Worm (Caenorhabditis elegans) whole organism, L3 larva: ENCODE data around the gene srx-117.

Source experiments
- R02D3.7 ChIP-seq: fragments of 150-350 bp; optimal IDR thresholded peaks from 2 replicates; lab custom pipeline; 2014; ENCODE audit warnings: missing biosample characterization, missing genetic modification characterization
- ZK546.5 ChIP-seq: sonication (generic microtip); optimal IDR thresholded peaks from 2 replicates; lab custom pipeline; 2017; ENCODE audit warnings: missing biosample characterization, missing genetic modification characterization
- aly-2 ChIP-seq: fragments of 150-350 bp; optimal IDR thresholded peaks from 2 replicates; lab custom pipeline; 2014; ENCODE audit warnings: missing biosample characterization, missing genetic modification characterization
- ama-1 ChIP-seq: fragments of 150-350 bp; optimal IDR thresholded peaks from 2 replicates; lab custom pipeline; 2018
- ceh-16 ChIP-seq: sonication (generic microtip); optimal IDR thresholded peaks from 2 replicates; lab custom pipeline; 2017; ENCODE audit warnings: missing biosample characterization, missing genetic modification characterization
- ceh-28 ChIP-seq: fragments of 150-350 bp; optimal IDR thresholded peaks from 2 replicates; lab custom pipeline; 2014; ENCODE audit warnings: missing biosample characterization, missing genetic modification reagents, missing genetic modification characterization
- ceh-82 ChIP-seq: fragments of 150-350 bp; optimal IDR thresholded peaks from 2 replicates; lab custom pipeline; 2014; ENCODE audit warnings: missing biosample characterization, missing genetic modification characterization
- ceh-9 ChIP-seq: sonication (generic microtip); optimal IDR thresholded peaks from 2 replicates; lab custom pipeline; 2018; ENCODE audit warnings: missing biosample characterization, missing genetic modification characterization
- daf-12 ChIP-seq: fragments of 150-350 bp; optimal IDR thresholded peaks from 2 replicates; lab custom pipeline; 2014; ENCODE audit warnings: missing biosample characterization, missing genetic modification reagents, missing genetic modification characterization
- egl-27 ChIP-seq: sonication (generic microtip); optimal IDR thresholded peaks from 4 replicates; lab custom pipeline; 2017; ENCODE audit warnings: missing biosample characterization, missing genetic modification reagents, missing genetic modification characterization
- egl-5 ChIP-seq: fragments of 150-350 bp; optimal IDR thresholded peaks from 2 replicates; lab custom pipeline; 2017; ENCODE audit warnings: missing biosample characterization, missing genetic modification reagents, missing genetic modification characterization, inconsistent platforms
- elt-1 ChIP-seq: fragments of 150-350 bp; optimal IDR thresholded peaks from 2 replicates; lab custom pipeline; 2014; ENCODE audit warnings: missing biosample characterization, missing genetic modification characterization
- elt-2 ChIP-seq: sonication (generic microtip); optimal IDR thresholded peaks from 2 replicates; lab custom pipeline; 2016; ENCODE audit warnings: missing genetic modification reagents, mild to moderate bottlenecking, missing genetic modification characterization, missing compliant biosample characterization
- elt-3 ChIP-seq, 3 experiments: fragments of 150-350 bp in 1 of 3; sonication (generic microtip) in 2 of 3; optimal IDR thresholded peaks; 2 replicates in 2 of 3; 4 replicates in 1 of 3; lab custom pipeline; 2014 to 2017; ENCODE audit warnings: missing biosample characterization in 3 of 3, missing genetic modification characterization in 3 of 3
- fkh-2 ChIP-seq: fragments of 150-350 bp; optimal IDR thresholded peaks from 2 replicates; lab custom pipeline; 2014; ENCODE audit warnings: missing biosample characterization, missing genetic modification reagents, missing genetic modification characterization
- fos-1 ChIP-seq: fragments of 150-350 bp; optimal IDR thresholded peaks from 2 replicates; lab custom pipeline; 2014; ENCODE audit warnings: missing biosample characterization, missing genetic modification characterization
- hmg-11 ChIP-seq: sonication (generic microtip); optimal IDR thresholded peaks from 2 replicates; lab custom pipeline; 2016; ENCODE audit warnings: missing genetic modification characterization, missing compliant biosample characterization
- jun-1 ChIP-seq: fragments of 150-350 bp; optimal IDR thresholded peaks from 2 replicates; lab custom pipeline; 2014; ENCODE audit warnings: missing biosample characterization, missing genetic modification reagents, missing genetic modification characterization
- lin-15B ChIP-seq: fragments of 150-350 bp; optimal IDR thresholded peaks from 2 replicates; lab custom pipeline; 2014; ENCODE audit warnings: missing biosample characterization, missing genetic modification characterization
- lin-39 ChIP-seq: fragments of 150-350 bp; optimal IDR thresholded peaks from 2 replicates; lab custom pipeline; 2018; ENCODE audit warnings: missing biosample characterization, missing genetic modification reagents, missing genetic modification characterization
- lsy-12 ChIP-seq: sonication (generic microtip); optimal IDR thresholded peaks from 2 replicates; lab custom pipeline; 2016; ENCODE audit warnings: mild to moderate bottlenecking, missing genetic modification characterization, missing compliant biosample characterization
- mdl-1 ChIP-seq: fragments of 150-350 bp; optimal IDR thresholded peaks from 2 replicates; lab custom pipeline; 2014; ENCODE audit warnings: missing biosample characterization, missing genetic modification characterization
- nhr-12 ChIP-seq: fragments of 150-350 bp; optimal IDR thresholded peaks from 2 replicates; lab custom pipeline; 2014; ENCODE audit warnings: missing biosample characterization, missing genetic modification characterization
- nhr-25 ChIP-seq: sonication (generic microtip); optimal IDR thresholded peaks from 2 replicates; lab custom pipeline; 2017; ENCODE audit warnings: missing biosample characterization, missing genetic modification characterization
- nhr-67 ChIP-seq: fragments of 150-350 bp; optimal IDR thresholded peaks from 2 replicates; lab custom pipeline; 2014; ENCODE audit warnings: missing biosample characterization, missing genetic modification characterization
- nhr-77 ChIP-seq: fragments of 150-350 bp; optimal IDR thresholded peaks from 2 replicates; lab custom pipeline; 2014; ENCODE audit warnings: missing biosample characterization, missing genetic modification characterization
- pha-4 ChIP-seq: fragments of 150-350 bp; optimal IDR thresholded peaks from 2 replicates; lab custom pipeline; 2014; ENCODE audit warnings: missing biosample characterization, missing genetic modification reagents, missing genetic modification characterization
- pqm-1 ChIP-seq: fragments of 150-350 bp; optimal IDR thresholded peaks from 2 replicates; lab custom pipeline; 2017; ENCODE audit warnings: missing biosample characterization, missing genetic modification characterization, inconsistent platforms
- sea-2 ChIP-seq: fragments of 150-350 bp; sonication (generic microtip); optimal IDR thresholded peaks from 4 replicates; lab custom pipeline; 2014; ENCODE audit warnings: missing biosample characterization, missing genetic modification reagents, missing genetic modification characterization
- skn-1 ChIP-seq: fragments of 150-350 bp; optimal IDR thresholded peaks from 2 replicates; lab custom pipeline; 2014; ENCODE audit warnings: missing biosample characterization, missing genetic modification characterization
- snpc-4 ChIP-seq: fragments of 150-350 bp; optimal IDR thresholded peaks from 2 replicates; lab custom pipeline; 2014; ENCODE audit warnings: missing biosample characterization, missing genetic modification characterization
- unc-39 ChIP-seq: sonication (generic microtip); optimal IDR thresholded peaks from 4 replicates; lab custom pipeline; 2017; ENCODE audit warnings: missing biosample characterization, missing genetic modification characterization
- unc-62 ChIP-seq: fragments of 150-350 bp; sonication (generic microtip); optimal IDR thresholded peaks from 4 replicates; lab custom pipeline; 2014; ENCODE audit warnings: missing biosample characterization, missing genetic modification reagents, missing genetic modification characterization
- zag-1 ChIP-seq: fragments of 150-350 bp; optimal IDR thresholded peaks from 2 replicates; lab custom pipeline; 2014; ENCODE audit warnings: missing biosample characterization, missing genetic modification characterization
- ztf-11 ChIP-seq: fragments of 150-350 bp; optimal IDR thresholded peaks from 2 replicates; lab custom pipeline; 2014; ENCODE audit warnings: missing biosample characterization, missing genetic modification characterization
- ztf-4 ChIP-seq: fragments of 150-350 bp; optimal IDR thresholded peaks from 2 replicates; lab custom pipeline; 2014; ENCODE audit warnings: missing biosample characterization, missing genetic modification characterization

Gene srx-117

DNA sequence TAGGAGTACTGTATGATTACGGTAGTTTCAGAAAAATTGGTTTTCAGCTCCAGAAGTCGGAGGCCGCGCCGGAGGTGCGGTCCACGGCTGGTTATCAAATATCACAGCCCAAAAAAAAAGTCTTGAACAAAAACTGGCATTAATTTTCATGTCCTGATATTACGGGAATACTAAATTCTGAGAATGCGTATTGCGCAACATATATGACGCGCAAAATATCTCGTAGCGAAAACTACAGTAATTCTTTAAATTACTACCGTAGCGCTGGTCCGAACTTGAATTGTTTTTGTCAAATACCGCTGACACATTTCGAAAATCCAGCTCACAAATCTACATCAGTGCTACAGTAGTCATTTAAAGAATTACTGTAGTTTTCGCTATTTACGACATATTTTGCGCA is 24.7 kb downstream of the srx-117 start:
- no peak for TF ChIP-seq lin-15B
- TF ChIP-seq elt-2: no peak
- TF ChIP-seq ZK546.5 (tag; lab: Kevin White, UChicago): no peak
- TF ChIP-seq snpc-4 (tag; lab: Kevin White, UChicago): no peak
- TF ChIP-seq fkh-2 (tag; lab: Kevin White, UChicago): no peak
- TF ChIP-seq egl-5: no peak
- no peak for TF ChIP-seq pqm-1
- TF ChIP-seq mdl-1 (tag; lab: Kevin White, UChicago): no peak
- TF ChIP-seq sea-2 (GFP tag; lab: Kevin White, UChicago): no peak
- no peak for TF ChIP-seq lin-39 (tag; lab: Kevin White, UChicago)
- no peak for TF ChIP-seq lsy-12 (tag; lab: Kevin White, UChicago)
- no peak for TF ChIP-seq ama-1
- no peak for TF ChIP-seq unc-39
- TF ChIP-seq ztf-11: no peak
- no peak for TF ChIP-seq unc-62 (GFP tag; lab: Kevin White, UChicago)
- no peak for TF ChIP-seq nhr-67 (tag; lab: Kevin White, UChicago)
- TF ChIP-seq nhr-12: no peak

DNA sequence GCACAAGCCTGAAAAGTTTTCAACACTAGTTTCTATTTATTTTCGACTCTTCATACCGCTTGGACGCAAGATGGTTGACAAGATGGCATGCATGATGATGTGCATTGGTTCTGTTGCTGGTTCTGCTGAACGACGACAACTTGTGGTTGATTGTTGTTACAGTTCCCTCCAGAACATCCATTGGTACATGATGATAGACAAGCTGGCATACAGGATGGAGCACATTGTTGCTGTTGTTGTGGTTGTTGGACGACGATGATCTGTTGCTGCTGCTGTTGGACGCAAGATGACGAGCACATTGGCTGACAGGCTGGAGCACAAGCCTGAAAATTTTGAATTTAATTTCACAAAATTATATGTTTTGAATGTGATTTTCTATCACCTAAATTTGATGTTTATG is 28.0 kb downstream of the srx-117 start:
- TF ChIP-seq mdl-1 (tag; lab: Kevin White, UChicago): no peak
- no peak for TF ChIP-seq ceh-16 (tag; lab: Kevin White, UChicago)

DNA sequence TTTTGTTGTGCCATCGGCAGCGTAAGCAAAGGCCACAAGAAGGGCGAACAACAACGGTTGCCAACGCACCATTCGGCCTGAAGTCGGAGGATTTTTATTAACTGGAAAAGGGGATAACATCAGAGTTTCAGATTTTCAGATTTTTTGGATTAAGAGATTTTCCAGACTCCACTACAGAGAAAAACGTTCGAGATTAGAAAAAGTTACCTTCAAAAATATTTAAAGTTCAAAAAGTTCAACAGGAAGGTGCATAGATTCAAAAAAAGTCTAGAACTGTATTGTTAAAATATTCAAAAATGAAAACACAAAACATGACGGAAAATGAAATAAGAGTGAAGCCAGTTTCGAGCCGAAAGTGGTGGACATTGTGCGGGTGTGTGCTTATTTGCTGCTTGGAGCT is 31.7 kb downstream of the srx-117 start, which contains the start of gene pqn-13:
TSS of gene pqn-13 (minus strand) at position 101 of the 400 bp plus-strand sequence.
- no peak for TF ChIP-seq elt-2
- no peak for TF ChIP-seq daf-12
- TF ChIP-seq ama-1: no peak
- no peak for TF ChIP-seq zag-1 (tag; lab: Kevin White, UChicago)
- TF ChIP-seq ceh-9 (tag; lab: Kevin White, UChicago): no peak
- no peak for TF ChIP-seq fos-1
- no peak for TF ChIP-seq nhr-67 (tag; lab: Kevin White, UChicago)
- no peak for TF ChIP-seq mdl-1 (tag; lab: Kevin White, UChicago)
- TF ChIP-seq snpc-4 (tag; lab: Kevin White, UChicago): no peak
- no peak for TF ChIP-seq pqm-1
- TF ChIP-seq aly-2 (tag; lab: Kevin White, UChicago): no peak
- no peak for TF ChIP-seq R02D3.7 (tag; lab: Kevin White, UChicago)
- no peak for TF ChIP-seq lsy-12 (tag; lab: Kevin White, UChicago)
- no peak for TF ChIP-seq jun-1 (tag; lab: Kevin White, UChicago)
- TF ChIP-seq egl-27 (tag; lab: Kevin White, UChicago): no peak
- TF ChIP-seq, all 47 proteins: peak for 0

DNA sequence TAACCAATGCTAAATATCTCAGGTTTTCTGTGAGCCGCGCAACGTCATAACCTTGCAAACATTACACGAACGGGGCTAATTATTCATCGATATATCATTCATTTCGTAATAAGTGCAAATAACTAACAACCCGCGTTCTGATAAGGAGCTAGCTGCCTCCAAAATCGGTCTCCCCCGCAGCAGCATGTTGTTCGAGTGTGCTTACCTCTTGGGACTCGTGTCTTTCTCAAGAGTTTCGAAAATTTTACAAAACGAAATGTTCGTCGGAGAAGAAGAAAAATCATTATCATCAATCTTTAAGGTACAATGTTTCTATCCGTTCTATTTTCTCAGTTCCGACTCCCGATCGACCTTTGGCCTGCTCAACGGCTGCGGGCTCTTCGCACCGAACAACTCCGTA is 33.7 kb downstream of the srx-117 start:
- TF ChIP-seq nhr-67 (tag; lab: Kevin White, UChicago) (no peak), unc-62 (GFP tag; lab: Kevin White, UChicago) (no peak), lsy-12 (tag; lab: Kevin White, UChicago) (no peak), elt-1 (no peak), egl-27 (tag; lab: Kevin White, UChicago) (no peak), ztf-4 (tag; lab: Kevin White, UChicago) (no peak), elt-2 (no peak), hmg-11 (tag; lab: Kevin White, UChicago) (no peak), lin-15B (no peak), ceh-82 (tag; lab: Kevin White, UChicago) (no peak), egl-5 (no peak), aly-2 (tag; lab: Kevin White, UChicago) (no peak)

DNA sequence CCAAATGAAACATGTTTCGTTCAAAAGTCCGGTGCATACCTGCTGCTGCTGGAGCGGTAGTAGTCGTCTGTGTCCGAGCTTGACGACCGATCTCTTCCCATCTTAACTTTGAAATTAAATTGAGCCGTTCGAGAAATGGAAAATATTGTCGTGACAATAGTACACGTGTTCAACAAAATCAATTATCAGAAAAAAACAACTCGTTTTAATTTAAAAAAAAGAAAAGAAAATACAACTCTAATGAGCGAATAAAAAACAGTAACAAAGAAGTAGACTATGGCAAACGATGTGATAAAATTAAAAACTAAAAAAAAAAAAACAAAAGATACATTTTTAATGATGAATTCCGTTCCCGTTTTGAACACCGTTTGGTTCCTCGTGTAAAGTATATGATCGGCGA is 38.3 kb downstream of the srx-117 start, which contains the start of gene prp-39:
TSS of gene prp-39 (minus strand) at position 101 of the 400 bp plus-strand sequence.
- no peak for TF ChIP-seq nhr-25 (tag; lab: Kevin White, UChicago)
- TF ChIP-seq sea-2 (GFP tag; lab: Kevin White, UChicago): no peak
- TF ChIP-seq ztf-11: no peak
- TF ChIP-seq ceh-28: no peak
- no peak for TF ChIP-seq fkh-2 (tag; lab: Kevin White, UChicago)
- no peak for TF ChIP-seq R02D3.7 (tag; lab: Kevin White, UChicago)
- TF ChIP-seq elt-3 (tag; optimal IDR thresholded peaks at IDR 0.05; lab: Kevin White, UChicago): no peak
- no peak for TF ChIP-seq ztf-4 (tag; lab: Kevin White, UChicago)
- no peak for TF ChIP-seq pha-4
- TF ChIP-seq nhr-67 (tag; lab: Kevin White, UChicago): no peak
- no peak for TF ChIP-seq ceh-82 (tag; lab: Kevin White, UChicago)
- no peak for TF ChIP-seq elt-2
- no peak for TF ChIP-seq ceh-16 (tag; lab: Kevin White, UChicago)
- no peak for TF ChIP-seq nhr-77 (tag; lab: Kevin White, UChicago)
- no peak for TF ChIP-seq lsy-12 (tag; lab: Kevin White, UChicago)
- no peak for TF ChIP-seq daf-12
- TF ChIP-seq ZK546.5 (tag; lab: Kevin White, UChicago): no peak
- TF ChIP-seq ceh-9 (tag; lab: Kevin White, UChicago): no peak
- TF ChIP-seq skn-1 (tag; lab: Kevin White, UChicago): no peak
- no peak for TF ChIP-seq jun-1 (tag; lab: Kevin White, UChicago)
